Worm (Caenorhabditis elegans): ENCODE measurements around the gene W02A2.9.

- TF ChIP-seq klf-2 (GFP tag; conservative IDR thresholded peaks at IDR 0.05) (no peak), tab-1 (GFP tag; IDR thresholded peaks at IDR 0.05) (no peak), flt-1 (GFP tag; IDR thresholded peaks at IDR 0.05) (no peak), med-1 (GFP tag; optimal IDR thresholded peaks at IDR 0.05; ENCODE audit: insufficient read depth) (no peak), cog-1 (tag; optimal IDR thresholded peaks at IDR 0.05) (no peak), ztf-23 (GFP tag; IDR thresholded peaks at IDR 0.05) (no peak), ztf-29 (GFP tag; IDR thresholded peaks at IDR 0.05) (no peak), T22C8.4 (GFP tag; IDR thresholded peaks at IDR 0.05) (no peak), ref-1 (GFP tag; conservative IDR thresholded peaks at IDR 0.05) (no peak)
Observed at ce11 chrIV:13299648-13300047, 47.8 kb upstream of the W02A2.9 start.

Measured in whole organism, midembryonic.